Fruit fly (Drosophila melanogaster): ENCODE measurements around the gene CG6168.

dm6 chr3L:11343633-11344210 is 22.2 kb upstream of the CG6168 start:
- TF ChIP-seq psq (optimal IDR thresholded peaks at IDR 0.05) (no peak), pan (optimal IDR thresholded peaks at IDR 0.05) (no peak), CG8478 (optimal IDR thresholded peaks at IDR 0.05) (no peak), usp (GFP tag; optimal IDR thresholded peaks at IDR 0.05) (no peak), EcR (GFP tag; optimal IDR thresholded peaks at IDR 0.05) (no peak)

All from whole organism.